Worm (Caenorhabditis elegans): ENCODE data around the gene atg-4.2.

DNA sequence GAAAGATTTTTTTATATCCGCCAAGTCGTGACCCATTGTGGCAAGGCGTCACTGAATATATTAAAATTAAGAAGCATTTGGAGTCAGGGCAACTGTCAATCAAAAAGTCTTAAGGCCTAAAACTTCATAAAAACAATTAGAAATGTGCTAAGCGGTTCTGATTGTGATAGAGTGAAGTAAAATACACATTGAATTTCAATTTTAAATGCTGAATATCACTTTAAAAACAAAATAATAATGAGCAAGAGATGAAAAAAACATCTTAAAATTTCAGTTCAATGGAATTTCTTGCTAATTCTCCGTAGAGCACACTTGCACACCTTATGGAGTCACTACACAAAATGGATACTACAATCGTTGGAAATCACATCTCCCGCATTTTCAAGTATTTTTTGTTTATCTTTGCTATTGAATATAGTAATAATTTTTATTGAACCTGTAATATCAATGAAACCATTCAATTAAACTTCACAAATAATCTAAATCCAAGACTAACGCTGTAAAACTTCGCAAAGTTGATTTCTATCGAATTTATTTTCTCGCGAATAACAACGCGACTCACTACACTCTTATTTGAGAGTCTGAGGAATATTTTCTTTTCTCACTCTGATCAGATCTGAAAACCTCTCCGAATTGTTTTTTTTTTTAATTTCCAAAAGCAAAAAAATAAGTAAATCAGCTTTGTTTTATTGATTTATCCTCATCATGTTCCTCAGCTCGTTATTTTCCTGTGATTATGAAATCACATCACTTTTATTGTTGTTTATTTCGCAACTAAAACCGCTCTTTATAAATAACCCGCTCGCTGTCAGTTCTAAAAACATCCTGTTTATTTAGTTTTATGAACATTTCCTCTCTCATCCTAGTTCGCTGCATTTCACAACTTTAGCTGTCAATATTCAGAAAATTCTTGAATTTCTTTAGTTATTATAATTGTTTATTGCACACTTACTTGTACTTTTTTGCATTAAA is 32.1 kb upstream of the atg-4.2 start, which contains the start of gene mars-1:
- TF ChIP-seq Y116A8C.19 (tag; optimal IDR thresholded peaks at IDR 0.05; ENCODE audit: borderline replicate concordance) (no peak), nhr-237 (tag; optimal IDR thresholded peaks at IDR 0.05) (peak; percentile 51), elt-3 (tag; optimal IDR thresholded peaks at IDR 0.05) (peak in 1 of 6 experiments; percentile 14), ama-1 (optimal IDR thresholded peaks at IDR 0.05) (no peak), dpl-1 (GFP tag; optimal IDR thresholded peaks at IDR 0.05) (peak; percentile 53 to 63 (median 61))

Data from whole organism, L1 larva.